Worm (Caenorhabditis elegans): ENCODE data around the gene sru-12.
"Not testable (repeated sequence)": the region's sequence is repeated elsewhere in the genome, so short reads cannot be mapped to it uniquely, and the experiment has no call there.

The sru-12 gene

ce11 chrIV:13557393-13557792, 25.6 kb upstream of the sru-12 start:
- TF ChIP-seq aly-1 (tag; optimal IDR thresholded peaks at IDR 0.05) (no peak), F13C5.2 (tag; optimal IDR thresholded peaks at IDR 0.05) (no peak), sea-1 (GFP tag; conservative IDR thresholded peaks at IDR 0.05) (no peak)

- TF ChIP-seq tbx-37 (GFP tag; conservative IDR thresholded peaks at IDR 0.05) (no peak), sea-1 (GFP tag; conservative IDR thresholded peaks at IDR 0.05) (no peak), B0310.2 (tag; optimal IDR thresholded peaks at IDR 0.05) (no peak), ceh-13 (GFP tag; optimal IDR thresholded peaks at IDR 0.05) (no peak), pes-1 (GFP tag; IDR thresholded peaks at IDR 0.05) (no peak), hnd-1 (tag; optimal IDR thresholded peaks at IDR 0.05) (no peak), tra-4 (tag; optimal IDR thresholded peaks at IDR 0.05) (no peak), hmg-4 (GFP tag; optimal IDR thresholded peaks at IDR 0.05) (no peak), tbx-11 (GFP tag; IDR thresholded peaks at IDR 0.05) (no peak), aly-1 (tag; optimal IDR thresholded peaks at IDR 0.05) (no peak), ceh-36 (tag; optimal IDR thresholded peaks at IDR 0.05) (no peak), scrt-1 (GFP tag; IDR thresholded peaks at IDR 0.05) (no peak), ets-7 (tag; optimal IDR thresholded peaks at IDR 0.05) (no peak), F13C5.2 (tag; optimal IDR thresholded peaks at IDR 0.05) (no peak), flt-1 (GFP tag; IDR thresholded peaks at IDR 0.05) (no peak), hmbx-1 (tag; optimal IDR thresholded peaks at IDR 0.05) (no peak)
Observed at ce11 chrIV:13559020-13559419, 24.0 kb upstream of the sru-12 start.

ce11 chrIV:13561629-13562028, 21.4 kb upstream of the sru-12 start, which contains the start of the genes Y45F10B.13 and qui-1:
Gene Y45F10B.13 (minus strand): TSS chrIV:13561729.
Gene qui-1 (plus strand): TSS chrIV:13561861.
- TF ChIP-seq ets-7 (tag; optimal IDR thresholded peaks at IDR 0.05) (no peak), B0310.2 (tag; optimal IDR thresholded peaks at IDR 0.05) (no peak), tra-4 (tag; optimal IDR thresholded peaks at IDR 0.05) (no peak), ama-1 (optimal IDR thresholded peaks at IDR 0.05) (no peak), hnd-1 (tag; optimal IDR thresholded peaks at IDR 0.05) (no peak), hmbx-1 (tag; optimal IDR thresholded peaks at IDR 0.05) (no peak), ceh-13 (GFP tag; optimal IDR thresholded peaks at IDR 0.05) (no peak)

ce11 chrIV:13564284-13564683, 18.7 kb upstream of the sru-12 start:
- TF ChIP-seq tra-4 (tag; optimal IDR thresholded peaks at IDR 0.05) (no peak), hnd-1 (tag; optimal IDR thresholded peaks at IDR 0.05) (no peak), B0310.2 (tag; optimal IDR thresholded peaks at IDR 0.05) (no peak), ceh-13 (GFP tag; optimal IDR thresholded peaks at IDR 0.05) (no peak), ama-1 (optimal IDR thresholded peaks at IDR 0.05) (no peak), pes-1 (GFP tag; IDR thresholded peaks at IDR 0.05) (no peak), ets-7 (tag; optimal IDR thresholded peaks at IDR 0.05) (no peak), tbx-11 (GFP tag; IDR thresholded peaks at IDR 0.05) (no peak), F13C5.2 (tag; optimal IDR thresholded peaks at IDR 0.05) (no peak), hmg-4 (GFP tag; optimal IDR thresholded peaks at IDR 0.05) (no peak), sea-1 (GFP tag; conservative IDR thresholded peaks at IDR 0.05) (no peak), tbx-37 (GFP tag; conservative IDR thresholded peaks at IDR 0.05) (no peak), scrt-1 (GFP tag; IDR thresholded peaks at IDR 0.05) (no peak), ceh-36 (tag; optimal IDR thresholded peaks at IDR 0.05) (no peak), aly-1 (tag; optimal IDR thresholded peaks at IDR 0.05) (no peak), flt-1 (GFP tag; IDR thresholded peaks at IDR 0.05) (no peak), hmbx-1 (tag; optimal IDR thresholded peaks at IDR 0.05) (no peak)

DNA sequence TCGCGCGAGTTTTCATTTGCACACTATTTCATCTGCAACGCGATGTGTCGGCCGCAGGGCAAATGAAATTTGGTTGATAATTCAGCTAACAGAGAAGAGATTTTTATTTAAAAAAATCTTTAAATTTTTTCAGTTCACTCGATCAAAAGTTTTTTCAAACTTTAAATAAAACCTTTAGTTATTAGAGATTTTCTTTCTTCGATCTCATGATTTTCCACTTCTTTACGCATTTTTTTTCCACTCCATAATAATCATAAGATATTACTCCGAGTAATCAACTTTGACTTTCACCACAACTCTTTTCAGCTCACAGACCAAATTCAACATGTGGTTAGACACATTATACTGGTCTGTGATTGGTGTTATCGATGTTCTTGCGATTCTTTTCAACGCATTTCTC, 8.3 kb upstream of the sru-12 start, which contains the start of gene srd-10:
srd-10 (plus strand) TSS at position 301 of the 400 bp plus-strand sequence.
- TF ChIP-seq hmbx-1 (tag; optimal IDR thresholded peaks at IDR 0.05) (no peak), pes-1 (GFP tag; IDR thresholded peaks at IDR 0.05) (no peak)

- TF ChIP-seq flt-1 (GFP tag; IDR thresholded peaks at IDR 0.05) (no peak), aly-1 (tag; optimal IDR thresholded peaks at IDR 0.05) (no peak), tbx-37 (GFP tag; conservative IDR thresholded peaks at IDR 0.05) (no peak), pes-1 (GFP tag; IDR thresholded peaks at IDR 0.05) (no peak), sea-1 (GFP tag; conservative IDR thresholded peaks at IDR 0.05) (no peak), tra-4 (tag; optimal IDR thresholded peaks at IDR 0.05) (no peak), hmg-4 (GFP tag; optimal IDR thresholded peaks at IDR 0.05) (no peak), tbx-11 (GFP tag; IDR thresholded peaks at IDR 0.05) (no peak), B0310.2 (tag; optimal IDR thresholded peaks at IDR 0.05) (no peak), scrt-1 (GFP tag; IDR thresholded peaks at IDR 0.05) (no peak), ceh-13 (GFP tag; optimal IDR thresholded peaks at IDR 0.05) (no peak), ets-7 (tag; optimal IDR thresholded peaks at IDR 0.05) (no peak), hmbx-1 (tag; optimal IDR thresholded peaks at IDR 0.05) (no peak), F13C5.2 (tag; optimal IDR thresholded peaks at IDR 0.05) (no peak), ama-1 (optimal IDR thresholded peaks at IDR 0.05) (no peak), ceh-36 (tag; optimal IDR thresholded peaks at IDR 0.05) (no peak)
Observed at ce11 chrIV:13575673-13576072, 7.3 kb upstream of the sru-12 start.

DNA sequence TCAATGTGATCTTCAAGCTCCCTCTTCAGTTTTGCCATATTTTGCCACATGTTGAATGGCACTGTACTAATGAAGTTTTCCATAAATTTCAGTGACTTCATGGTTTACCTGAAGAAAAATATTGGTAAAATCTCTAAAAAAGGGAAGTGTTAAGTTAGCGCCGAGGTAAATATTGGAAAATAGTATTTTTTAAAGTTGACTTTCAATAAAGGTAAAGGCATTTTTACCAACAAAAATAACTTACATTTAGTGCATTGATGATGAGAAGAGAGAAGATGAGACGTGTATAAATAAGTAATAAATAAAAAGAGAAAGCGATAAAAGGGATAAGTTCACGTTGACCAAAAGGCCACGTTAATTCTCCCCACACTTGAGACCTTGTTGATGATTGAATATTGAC, 4.8 kb upstream of the sru-12 start, which contains the start of gene Y45F10B.8:
Y45F10B.8 (minus strand) TSS at position 101 of the 400 bp plus-strand sequence.
- not testable (repeated sequence) for TF ChIP-seq pes-1 (GFP tag; IDR thresholded peaks at IDR 0.05); ama-1 (optimal IDR thresholded peaks at IDR 0.05); aly-1 (tag; optimal IDR thresholded peaks at IDR 0.05)

ce11 chrIV:13578953-13579352, 4.1 kb upstream of the sru-12 start, which contains the start of gene sru-16:
Gene sru-16 (plus strand): TSS chrIV:13579253.
- not testable (repeated sequence) for TF ChIP-seq tbx-37 (GFP tag; conservative IDR thresholded peaks at IDR 0.05); ama-1 (optimal IDR thresholded peaks at IDR 0.05); tbx-11 (GFP tag; IDR thresholded peaks at IDR 0.05)
